Fruit fly (Drosophila melanogaster) whole organism: ENCODE data around the gene CG11726.

Experiments used
- CG8478 ChIP-seq: fragments of >200 bp; optimal IDR thresholded peaks from 2 replicates; lab custom pipeline; 2018; ENCODE audit warnings: inconsistent platforms
- Dll ChIP-seq: fragments of >200 bp; optimal IDR thresholded peaks from 2 replicates; lab custom pipeline; 2017
- EcR ChIP-seq, 2 experiments: fragments of >200 bp; optimal IDR thresholded peaks; 2 replicates each; lab custom pipeline; 2017; ENCODE audit warnings: missing biosample characterization in 2 of 2, missing genetic modification characterization in 2 of 2, missing genetic modification reagents in 2 of 2
- pan ChIP-seq: fragments of >200 bp; optimal IDR thresholded peaks from 2 replicates; lab custom pipeline; 2017
- psq ChIP-seq: fragments of >200 bp; optimal IDR thresholded peaks from 2 replicates; lab custom pipeline; 2017
- usp ChIP-seq: fragments of >200 bp; optimal IDR thresholded peaks from 2 replicates; lab custom pipeline; 2017; ENCODE audit warnings: missing biosample characterization, missing genetic modification characterization, mixed read lengths

Gene CG11726

DNA sequence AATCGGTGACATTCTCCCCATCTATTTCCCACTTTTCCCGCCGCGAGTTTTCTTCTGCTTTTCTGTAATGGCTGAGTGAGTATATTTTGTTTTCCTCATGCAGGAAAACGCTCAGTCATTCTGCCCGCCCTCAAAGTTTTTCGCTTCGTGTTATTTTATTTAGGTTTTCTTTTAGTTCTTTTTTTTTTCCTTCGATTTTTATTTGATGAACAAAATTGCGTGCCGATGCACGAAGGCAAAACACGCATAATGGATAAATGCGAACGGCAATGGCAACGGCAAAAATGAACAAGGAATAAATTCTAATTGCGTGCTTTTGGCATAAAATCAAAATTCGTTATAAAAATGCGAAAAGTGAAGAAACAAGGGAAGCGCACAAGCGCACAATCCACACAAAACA is 22.0 kb upstream of the CG11726 start:
- TF ChIP-seq psq (lab: Kevin White, UChicago), result no peak
- TF ChIP-seq usp (GFP tag; lab: Kevin White, UChicago), result no peak
- no peak for TF ChIP-seq pan (lab: Kevin White, UChicago)
- TF ChIP-seq Dll, result no peak
- TF ChIP-seq EcR (GFP tag; optimal IDR thresholded peaks at IDR 0.05; lab: Kevin White, UChicago), result no peak
- TF ChIP-seq CG8478 (lab: Kevin White, UChicago), result no peak

DNA sequence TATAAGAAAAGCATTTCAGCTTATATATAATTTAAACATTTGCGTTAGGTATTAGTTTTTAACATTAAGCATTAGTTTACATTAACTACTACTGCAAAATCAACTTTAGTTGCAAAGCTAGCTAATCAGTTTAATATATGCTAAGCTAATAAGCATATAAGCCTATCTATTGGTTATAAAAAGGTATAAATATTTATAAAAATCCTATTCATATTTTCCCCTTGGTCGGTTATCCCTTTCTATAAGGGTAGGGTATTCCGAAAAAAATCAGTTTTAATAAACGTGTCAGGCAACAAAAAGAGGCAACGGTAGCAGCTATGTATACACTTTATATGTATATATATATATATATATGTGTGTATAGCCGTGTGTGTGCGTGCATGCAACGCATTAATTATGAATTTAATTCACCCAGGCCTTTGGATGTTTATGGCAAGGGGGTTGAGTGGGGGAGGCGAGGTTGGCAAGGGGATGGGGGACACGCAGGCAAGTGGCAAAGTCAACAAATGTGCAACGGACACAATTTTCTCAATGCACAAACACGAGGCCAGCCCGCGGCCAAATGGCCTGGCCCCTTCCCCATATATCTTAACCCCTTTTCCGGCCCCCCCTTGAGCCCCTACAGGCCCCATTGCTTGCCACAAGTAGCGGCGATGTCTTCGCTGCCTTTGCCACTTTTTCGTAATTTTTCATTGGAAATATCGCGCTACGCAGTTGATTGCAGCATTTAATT is 21.2 kb upstream of the CG11726 start:
- TF ChIP-seq Dll, result peak; percentile 62
- TF ChIP-seq usp (GFP tag; lab: Kevin White, UChicago), result no peak

DNA sequence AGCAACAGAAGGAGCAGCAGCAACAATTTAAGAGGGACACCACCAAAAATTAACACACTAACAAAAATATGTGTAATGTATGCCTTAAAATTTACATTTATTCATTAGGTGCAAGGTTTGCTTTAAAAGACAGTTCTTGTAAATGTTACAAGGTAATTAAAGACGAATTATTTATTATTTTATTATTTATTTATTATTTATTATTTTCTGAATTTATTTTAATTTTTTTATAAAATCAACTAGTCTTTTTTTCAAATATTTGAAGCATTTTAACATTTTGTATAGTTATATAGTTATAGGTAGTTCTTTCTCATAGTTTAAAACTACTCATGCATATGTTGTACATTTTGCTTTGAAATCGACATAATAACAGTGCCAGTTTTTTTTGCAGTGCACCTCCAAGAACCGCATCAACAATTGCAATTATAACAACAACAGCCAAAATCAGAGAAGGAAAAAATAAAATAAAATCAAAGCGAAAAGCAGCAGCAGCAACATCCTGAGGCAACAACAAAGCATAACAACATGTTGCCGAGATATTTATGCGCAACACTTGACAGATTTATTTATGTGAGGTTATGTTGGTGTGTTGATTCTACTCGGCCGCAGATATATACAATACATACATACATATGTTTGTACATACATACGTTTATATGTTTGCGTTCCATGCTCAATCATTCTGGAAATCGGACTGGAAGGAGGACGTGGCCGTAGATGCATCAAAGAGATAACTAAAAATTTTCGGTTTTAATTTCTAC is 20.5 kb upstream of the CG11726 start:
- TF ChIP-seq usp (GFP tag; lab: Kevin White, UChicago) (no peak), EcR (GFP tag; optimal IDR thresholded peaks at IDR 0.05; lab: Kevin White, UChicago) (no peak), CG8478 (lab: Kevin White, UChicago) (no peak), pan (lab: Kevin White, UChicago) (no peak), Dll (no peak), psq (lab: Kevin White, UChicago) (no peak)

DNA sequence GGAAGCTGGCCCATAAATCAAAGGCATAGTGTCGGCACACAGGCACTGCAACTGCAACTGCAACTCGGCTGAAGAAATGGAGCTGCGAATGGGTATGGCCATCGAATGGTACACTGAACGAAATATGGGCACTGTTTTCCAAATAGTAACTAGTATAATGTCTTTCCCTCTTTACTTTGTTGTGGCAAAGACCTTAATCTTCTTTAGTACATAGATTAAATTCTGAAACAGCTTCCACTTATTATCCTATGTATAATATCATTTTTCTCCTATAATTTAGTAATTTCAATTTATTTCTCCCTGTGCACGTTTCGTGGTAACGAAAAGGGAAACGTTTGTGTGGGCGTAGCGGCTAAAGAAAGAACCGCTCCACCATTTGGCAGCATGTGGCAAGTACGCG is 19.2 kb upstream of the CG11726 start:
- TF ChIP-seq pan (lab: Kevin White, UChicago) (no peak), Dll (no peak), usp (GFP tag; lab: Kevin White, UChicago) (no peak), EcR (GFP tag; optimal IDR thresholded peaks at IDR 0.05; lab: Kevin White, UChicago) (no peak), psq (lab: Kevin White, UChicago) (no peak), CG8478 (lab: Kevin White, UChicago) (no peak)

DNA sequence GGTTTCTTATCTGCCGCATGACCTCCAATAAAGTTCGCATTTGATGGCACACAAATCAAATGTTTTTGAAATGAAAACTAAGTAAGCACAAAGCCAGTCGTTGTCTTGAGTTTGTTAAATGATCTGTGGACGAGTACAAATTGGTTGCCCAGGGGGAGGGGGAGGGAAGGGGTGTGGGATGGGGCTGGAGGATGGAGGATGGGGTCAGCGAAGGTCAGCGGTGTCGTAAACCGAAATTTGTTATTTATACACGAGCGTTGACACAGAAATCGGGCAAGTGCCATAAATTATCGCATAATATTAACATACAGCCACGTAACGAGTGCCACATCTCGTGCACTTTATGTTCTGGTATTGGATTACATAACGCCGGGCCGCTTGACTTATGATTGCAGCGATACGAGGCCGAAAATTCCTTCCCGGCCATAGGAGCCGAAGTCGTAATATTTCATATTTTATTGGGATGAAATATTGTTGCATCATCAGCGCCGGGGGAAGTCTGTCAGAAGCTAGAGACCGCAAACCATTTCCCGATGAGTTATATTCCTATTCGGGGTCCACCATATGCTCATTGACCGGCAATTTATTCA is 18.2 kb upstream of the CG11726 start:
- TF ChIP-seq CG8478 (lab: Kevin White, UChicago), result no peak
- TF ChIP-seq pan (lab: Kevin White, UChicago), result no peak
- TF ChIP-seq Dll, result no peak
- no peak for TF ChIP-seq usp (GFP tag; lab: Kevin White, UChicago)

DNA sequence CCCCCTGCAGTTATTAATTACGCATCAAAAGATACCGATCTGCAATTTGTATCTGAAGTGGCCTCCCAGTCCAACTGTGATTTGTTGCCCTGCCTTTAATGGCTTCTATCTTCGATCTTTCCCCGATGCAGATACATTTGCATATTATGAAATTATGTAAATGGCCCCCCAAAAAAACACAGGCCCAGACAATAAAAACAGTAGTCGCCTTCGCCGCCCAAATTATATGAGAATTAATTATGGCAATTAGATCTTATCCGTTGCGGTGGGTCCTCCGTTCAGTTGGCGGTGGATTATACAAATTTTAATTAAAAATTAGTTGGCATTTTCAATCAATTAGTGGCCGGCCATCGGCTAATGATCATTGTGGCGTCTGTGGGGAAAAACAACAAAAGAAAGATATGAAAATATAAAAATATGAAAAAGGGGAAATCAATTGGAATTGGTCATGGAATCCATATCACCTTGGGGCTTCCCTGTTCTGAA is 16.0 kb upstream of the CG11726 start:
- TF ChIP-seq psq (lab: Kevin White, UChicago) (no peak), EcR (GFP tag; optimal IDR thresholded peaks at IDR 0.05; lab: Kevin White, UChicago) (no peak), pan (lab: Kevin White, UChicago) (no peak), CG8478 (lab: Kevin White, UChicago) (no peak), usp (GFP tag; lab: Kevin White, UChicago) (no peak), Dll (no peak)

DNA sequence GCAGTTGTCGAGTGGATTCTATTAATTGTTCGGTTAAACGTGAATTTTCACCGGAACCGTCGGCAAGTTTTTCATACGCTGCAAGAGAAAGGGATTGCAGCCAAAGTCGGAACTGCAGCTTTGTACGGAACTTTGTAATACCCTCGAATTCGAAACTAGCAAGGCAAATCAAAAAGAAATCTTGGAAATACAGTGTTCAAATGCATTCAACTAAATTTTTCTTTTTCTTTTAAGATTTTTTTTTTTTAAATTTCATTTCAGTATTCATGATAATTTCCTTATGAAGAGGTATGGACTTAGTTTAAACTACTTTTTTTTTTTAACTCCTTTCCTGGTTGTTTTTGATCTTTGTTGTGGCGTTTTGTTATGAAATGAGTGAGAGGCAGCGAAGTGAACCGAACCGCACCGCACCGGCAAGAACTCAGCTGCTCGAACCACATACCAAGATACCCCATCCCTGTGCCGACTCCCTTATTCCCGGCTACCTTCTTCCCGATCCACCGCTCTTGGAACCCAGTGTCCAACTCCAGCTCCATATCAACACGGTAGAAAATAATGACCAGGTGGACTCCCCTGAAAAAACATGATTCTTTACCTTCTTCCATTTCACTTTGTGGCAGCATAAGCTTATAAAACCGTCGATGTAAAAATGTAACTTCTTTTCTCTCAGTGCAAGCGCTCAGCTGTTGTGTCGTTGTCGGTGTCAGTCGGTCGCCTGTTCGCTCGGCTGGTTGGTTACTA is 14.6 kb upstream of the CG11726 start:
- TF ChIP-seq usp (GFP tag; lab: Kevin White, UChicago), result no peak
- TF ChIP-seq psq (lab: Kevin White, UChicago), result no peak
- no peak for TF ChIP-seq EcR (GFP tag; optimal IDR thresholded peaks at IDR 0.05; lab: Kevin White, UChicago)
- no peak for TF ChIP-seq Dll
- peak; percentile 78 for TF ChIP-seq pan (lab: Kevin White, UChicago)
- no peak for TF ChIP-seq CG8478 (lab: Kevin White, UChicago)

DNA sequence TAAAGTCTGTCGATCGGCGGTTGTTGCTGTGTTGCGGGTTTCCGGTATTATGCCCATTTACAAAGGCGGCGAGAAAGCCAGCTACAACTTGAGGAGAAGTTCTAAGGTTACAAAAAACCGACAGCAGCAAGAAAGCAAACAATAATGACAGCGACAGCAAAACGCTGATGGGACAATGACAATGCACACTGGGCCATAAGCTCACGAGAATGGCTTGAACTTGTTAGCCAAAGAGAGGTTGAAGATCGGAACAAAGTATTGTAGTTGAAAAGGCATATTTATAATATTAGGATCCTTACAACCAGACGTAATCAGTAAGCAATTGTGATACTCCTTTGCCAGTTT is 14.1 kb upstream of the CG11726 start:
- no peak for TF ChIP-seq Dll
- no peak for TF ChIP-seq usp (GFP tag; lab: Kevin White, UChicago)
- no peak for TF ChIP-seq pan (lab: Kevin White, UChicago)
- no peak for TF ChIP-seq psq (lab: Kevin White, UChicago)
- TF ChIP-seq CG8478 (lab: Kevin White, UChicago), result no peak
- no peak for TF ChIP-seq EcR (GFP tag; optimal IDR thresholded peaks at IDR 0.05; lab: Kevin White, UChicago)

DNA sequence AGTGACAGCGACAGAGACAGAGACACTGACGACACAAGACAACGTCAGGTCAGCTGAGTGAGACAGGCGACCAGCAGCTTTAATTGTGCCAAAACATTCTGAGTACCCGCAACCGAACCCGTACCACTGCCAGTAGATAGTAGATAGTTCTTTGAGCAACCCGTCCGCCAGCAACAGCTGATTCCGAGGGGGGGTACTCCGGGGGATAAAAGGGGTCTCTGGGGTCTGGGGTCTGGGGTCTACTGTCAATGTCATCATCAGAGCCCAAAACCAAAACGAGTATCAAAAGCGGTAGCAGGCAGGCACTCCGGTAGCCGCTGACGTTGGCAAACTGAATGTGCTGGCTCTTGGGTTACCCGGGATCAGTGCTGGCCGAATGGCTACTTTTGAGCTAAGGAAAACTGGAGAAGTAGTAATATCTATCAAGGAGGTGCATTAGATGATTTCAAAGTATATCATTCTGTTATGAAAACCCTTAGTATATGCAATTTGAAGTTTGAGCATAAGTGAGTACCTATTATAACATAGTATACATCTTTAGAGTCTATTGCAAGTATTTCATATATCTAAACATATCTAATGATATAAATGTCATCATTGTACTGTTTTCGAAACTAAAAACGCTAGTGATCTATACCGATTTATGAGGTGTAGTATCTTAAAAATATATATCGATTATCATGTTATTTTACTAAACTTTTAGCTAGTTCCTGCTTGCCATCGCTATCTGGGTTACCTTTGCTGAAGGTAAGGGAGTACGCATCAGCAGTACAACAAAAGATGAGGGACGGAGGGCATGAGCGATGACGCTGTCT is 13.2 kb upstream of the CG11726 start:
- TF ChIP-seq EcR (GFP tag; optimal IDR thresholded peaks at IDR 0.05; lab: Kevin White, UChicago) (no peak), CG8478 (lab: Kevin White, UChicago) (no peak), usp (GFP tag; lab: Kevin White, UChicago) (no peak), pan (lab: Kevin White, UChicago) (no peak), psq (lab: Kevin White, UChicago) (no peak), Dll (no peak)

DNA sequence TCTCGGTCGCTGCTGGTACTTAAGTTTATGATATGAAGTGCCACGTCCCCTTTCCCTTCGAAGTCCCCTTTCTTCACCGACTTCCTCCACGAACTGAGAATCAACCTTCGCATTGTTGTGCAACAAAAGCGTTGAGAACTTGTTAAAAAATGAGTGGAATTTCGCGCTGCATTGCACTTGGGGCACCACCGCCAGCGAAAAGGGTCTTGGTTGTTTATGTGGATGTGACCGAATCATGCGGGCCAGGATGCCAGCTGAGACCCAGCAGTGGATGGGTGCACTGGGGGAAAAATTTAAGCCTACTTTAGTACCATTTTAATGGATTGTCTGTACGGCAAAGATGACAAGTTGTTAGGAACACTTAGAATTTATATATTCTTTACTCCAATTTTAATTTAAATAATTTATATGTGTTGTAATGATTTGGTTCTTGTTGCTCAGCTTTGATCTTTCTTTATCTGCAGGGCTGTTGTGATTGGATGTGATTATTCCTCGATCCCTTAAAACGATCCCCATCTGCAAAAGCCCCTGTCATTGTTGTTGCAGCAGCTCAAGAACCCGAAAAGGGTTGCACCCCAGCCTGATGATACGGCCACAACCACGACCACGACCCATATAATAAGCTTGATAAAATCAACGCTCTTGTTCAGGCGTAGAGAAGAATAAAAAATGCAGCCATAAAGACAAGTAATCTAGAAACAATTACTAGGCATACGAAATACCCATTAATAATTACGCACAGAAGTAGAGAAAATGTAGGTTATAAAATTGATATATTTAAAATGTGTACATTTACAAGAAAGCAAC is 12.3 kb upstream of the CG11726 start:
- no peak for TF ChIP-seq CG8478 (lab: Kevin White, UChicago)
- no peak for TF ChIP-seq Dll
- no peak for TF ChIP-seq psq (lab: Kevin White, UChicago)
- no peak for TF ChIP-seq EcR (GFP tag; optimal IDR thresholded peaks at IDR 0.05; lab: Kevin White, UChicago)
- TF ChIP-seq pan (lab: Kevin White, UChicago), result no peak
- TF ChIP-seq usp (GFP tag; lab: Kevin White, UChicago), result no peak
